Worm (Caenorhabditis elegans): ENCODE data around the gene srh-113.

DNA sequence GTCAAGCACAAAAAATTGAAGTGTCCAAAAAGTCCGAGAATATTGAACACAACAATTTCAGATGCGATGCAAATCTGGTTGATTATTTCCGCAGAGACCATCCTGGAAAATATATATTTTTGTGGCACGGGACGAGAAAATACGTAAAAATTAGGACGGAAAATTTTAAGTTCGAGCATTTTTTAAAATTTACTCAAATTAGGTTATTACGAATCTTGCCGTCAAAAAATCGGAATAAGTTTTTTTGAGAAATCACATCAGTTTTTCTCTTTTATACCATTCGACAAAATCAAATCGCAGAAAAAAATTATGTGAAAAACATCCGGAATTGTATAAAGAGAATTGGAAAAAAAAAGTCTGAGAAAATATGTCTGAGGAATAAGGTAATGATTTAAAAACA is 34.9 kb upstream of the srh-113 start, which contains the start of gene srsx-1:
- TF ChIP-seq ama-1 (optimal IDR thresholded peaks at IDR 0.05), result no peak
- no peak for TF ChIP-seq aha-1 (tag; optimal IDR thresholded peaks at IDR 0.05)
